Fruit fly (Drosophila melanogaster): ENCODE measurements around the gene CG2993.

CG2993 gene

dm6 chr3R:7779620-7780019, 30.2 kb downstream of the CG2993 start:
- TF ChIP-seq CG8478 (optimal IDR thresholded peaks at IDR 0.05) (no peak), CTCF (optimal IDR thresholded peaks at IDR 0.05) (peak; percentile 39 to 49)

DNA sequence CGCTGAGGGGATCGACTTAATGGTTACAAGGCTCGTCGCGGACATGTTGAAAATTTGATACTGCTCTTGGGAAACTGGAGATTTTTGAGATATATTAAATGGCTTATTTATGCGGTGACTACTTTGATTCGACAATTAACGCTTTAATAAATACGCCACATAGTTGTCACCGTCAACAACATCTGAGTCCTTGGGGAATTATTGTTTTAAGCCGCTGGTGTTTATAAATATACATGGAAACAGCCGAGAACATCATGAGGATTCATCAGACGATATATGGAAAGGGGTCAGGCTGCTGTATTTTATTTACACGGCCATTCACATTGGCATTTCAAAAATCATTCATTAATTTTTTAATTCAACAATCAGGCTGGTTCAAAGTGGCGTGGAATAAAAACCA, 38.2 kb downstream of the CG2993 start, which contains the start of gene CG11286:
TSS of gene CG11286 (minus strand) at position 101 of the 400 bp plus-strand sequence.
- TF ChIP-seq CTCF (optimal IDR thresholded peaks at IDR 0.05), result no peak
- TF ChIP-seq CG8478 (optimal IDR thresholded peaks at IDR 0.05), result no peak

DNA sequence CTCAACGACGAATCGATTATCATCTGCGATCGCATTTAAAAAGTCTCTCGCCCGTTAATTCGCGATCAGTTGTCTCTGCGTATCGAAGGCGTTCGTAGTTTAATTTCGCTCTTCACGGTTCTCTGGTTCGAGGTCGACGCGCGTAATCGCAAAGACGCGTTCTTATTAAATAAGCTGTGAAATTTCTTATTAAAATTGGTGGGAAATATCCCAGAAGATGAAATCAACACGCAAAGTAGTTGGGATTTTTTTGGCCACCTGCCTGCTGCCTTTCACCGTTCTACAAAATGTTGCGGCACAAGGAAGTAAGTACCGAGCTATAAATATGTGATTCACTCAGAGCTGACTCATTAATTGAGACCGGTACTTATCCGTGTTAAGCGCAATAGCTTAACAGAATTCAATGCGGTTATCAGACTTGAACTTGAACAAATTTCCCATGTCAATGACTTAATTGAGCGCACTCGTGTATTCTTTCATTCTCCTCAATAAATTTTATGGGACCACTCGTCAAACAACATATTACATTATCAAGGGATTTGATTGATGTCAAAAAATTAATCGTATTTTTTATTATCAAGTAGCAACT, 48.8 kb downstream of the CG2993 start:
- TF ChIP-seq CTCF (optimal IDR thresholded peaks at IDR 0.05) (no peak), CG8478 (optimal IDR thresholded peaks at IDR 0.05) (no peak)

DNA sequence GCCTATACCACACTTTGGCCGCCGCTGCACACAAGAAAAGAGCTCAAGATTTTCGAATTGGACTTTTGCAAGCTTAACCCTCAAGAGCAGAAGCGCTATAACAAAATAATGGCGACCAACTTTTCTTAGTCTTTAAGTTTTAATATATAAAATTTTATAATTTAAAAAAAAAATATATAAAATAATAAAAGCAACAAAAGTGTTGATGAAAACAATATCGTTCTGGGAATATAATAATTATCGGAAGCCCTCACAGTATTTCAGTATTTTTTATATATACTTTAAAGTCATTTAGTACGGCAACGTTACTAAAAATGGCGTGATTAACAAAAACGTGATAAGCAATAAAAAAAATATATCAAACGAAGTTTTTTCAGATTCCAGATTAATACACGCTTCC, 50.3 kb downstream of the CG2993 start, which contains the start of gene Sp7:
TSS of gene Sp7 (plus strand) at position 301 of the 400 bp plus-strand sequence.
- no peak for TF ChIP-seq CG8478 (optimal IDR thresholded peaks at IDR 0.05)
- no peak for TF ChIP-seq CTCF (optimal IDR thresholded peaks at IDR 0.05)

- TF ChIP-seq CG8478 (optimal IDR thresholded peaks at IDR 0.05) (no peak), CTCF (optimal IDR thresholded peaks at IDR 0.05) (no peak)
These were observed 52.0 kb downstream of the CG2993 start, which contains the start of gene CG10919 for dm6 chr3R:7757822-7758221. Gene CG10919 (plus strand): TSS chr3R:7758122.
